Fruit fly (Drosophila melanogaster) whole organism, pupa: ENCODE measurements around the gene CG12535.

Experiments used
- CG17806 ChIP-seq: fragments of 200-800 bp; sonication (Bioruptor generic); optimal IDR thresholded peaks from 2 replicates; lab custom pipeline; 2018; ENCODE audit warnings: missing biosample characterization, mild to moderate bottlenecking, missing genetic modification characterization, moderate library complexity
- CG32121 ChIP-seq: fragments of 200-800 bp; sonication (Bioruptor generic); IDR thresholded peaks from 2 replicates; pipeline ENCODE4 v1.3.6; 2022; ENCODE audit warnings: missing biosample characterization, missing genetic modification characterization
- CG8159 ChIP-seq: fragments of 200-800 bp; sonication (Bioruptor generic); optimal IDR thresholded peaks from 3 replicates; lab custom pipeline; 2018; ENCODE audit warnings: missing biosample characterization, mild to moderate bottlenecking, missing genetic modification characterization, moderate library complexity
- D1 ChIP-seq: fragments of 200-800 bp; sonication (Bioruptor generic); optimal IDR thresholded peaks from 2 replicates; lab custom pipeline; 2018; ENCODE audit warnings: missing biosample characterization, mild to moderate bottlenecking, missing genetic modification characterization, moderate library complexity
- Pif1A ChIP-seq: fragments of 200-800 bp; sonication (Bioruptor generic); optimal IDR thresholded peaks from 3 replicates; lab custom pipeline; 2016; ENCODE audit warnings: missing biosample characterization, missing genetic modification characterization
- fd96Ca ChIP-seq: fragments of 200-800 bp; sonication (Bioruptor generic); IDR thresholded peaks from 3 replicates; pipeline ENCODE4 v1.3.6; 2022; ENCODE audit warnings: missing biosample characterization, missing genetic modification characterization
- rn ChIP-seq: fragments of 200-800 bp; sonication (Bioruptor generic); IDR thresholded peaks from 2 replicates; pipeline ENCODE4 v1.3.6; 2022; ENCODE audit warnings: missing biosample characterization, missing genetic modification characterization

dm6 chrX:3371267-3371824 is 77.4 kb downstream of the CG12535 start:
- TF ChIP-seq fd96Ca (GFP tag; lab: Robert Waterston, UW) = peak; percentile 90
- TF ChIP-seq Pif1A (GFP tag; lab: Kevin White, UChicago) = peak; percentile 84
- peak; percentile 70 for TF ChIP-seq CG8159 (tag; lab: Kevin White, UChicago)
- peak; percentile 69 for TF ChIP-seq rn (GFP tag; lab: Robert Waterston, UW)
- TF ChIP-seq CG17806 (tag; lab: Kevin White, UChicago) = peak; percentile 63
- TF ChIP-seq CG32121 (GFP tag; lab: Robert Waterston, UW) = peak; percentile 92
- peak; percentile 58 for TF ChIP-seq D1
